Fruit fly (Drosophila melanogaster): ENCODE data around the gene qua.

DNA sequence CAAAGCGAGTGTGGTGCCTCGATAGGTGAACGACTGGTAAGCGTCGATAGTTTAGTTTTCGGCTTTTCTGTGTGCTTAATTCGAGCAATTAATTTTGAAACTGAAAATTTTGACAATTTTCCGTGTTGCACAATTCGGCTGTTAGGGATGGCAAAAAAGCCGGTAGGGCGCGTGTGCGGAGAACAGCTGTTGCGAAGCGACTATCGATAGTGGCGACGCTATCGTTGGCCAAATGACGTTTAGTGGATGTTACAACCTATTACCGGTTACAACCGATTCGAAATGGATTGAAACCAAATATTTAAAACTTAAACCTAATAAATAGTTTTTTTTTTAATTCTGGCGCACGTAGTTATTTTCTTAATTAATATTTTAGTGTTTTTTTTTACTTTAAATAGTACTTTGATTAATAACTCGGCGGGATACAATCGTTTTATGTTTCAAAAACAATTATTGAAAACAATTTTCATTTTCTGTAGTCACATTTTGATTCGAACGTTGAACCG lies 4.0 kb upstream of the qua start, which contains the start of the genes mEFTs and Dhc36C:
- TF ChIP-seq CG8478 (optimal IDR thresholded peaks at IDR 0.05) (no peak), CTCF (optimal IDR thresholded peaks at IDR 0.05) (peak; percentile 37 to 57)

Data from S2 (cell line).